Fruit fly (Drosophila melanogaster) whole organism, prepupa: Measurements from ENCODE around the gene CG15369.

Experiments used
- CG10669 ChIP-seq: fragments of 200-800 bp; sonication (Bioruptor generic); optimal IDR thresholded peaks from 3 replicates; lab custom pipeline; 2018; ENCODE audit warnings: missing biosample characterization, mild to moderate bottlenecking, missing genetic modification characterization, moderate library complexity
- cyc ChIP-seq: fragments of 200-800 bp; sonication (Bioruptor generic); optimal IDR thresholded peaks from 3 replicates; lab custom pipeline; 2016; ENCODE audit warnings: missing biosample characterization, missing genetic modification characterization

DNA sequence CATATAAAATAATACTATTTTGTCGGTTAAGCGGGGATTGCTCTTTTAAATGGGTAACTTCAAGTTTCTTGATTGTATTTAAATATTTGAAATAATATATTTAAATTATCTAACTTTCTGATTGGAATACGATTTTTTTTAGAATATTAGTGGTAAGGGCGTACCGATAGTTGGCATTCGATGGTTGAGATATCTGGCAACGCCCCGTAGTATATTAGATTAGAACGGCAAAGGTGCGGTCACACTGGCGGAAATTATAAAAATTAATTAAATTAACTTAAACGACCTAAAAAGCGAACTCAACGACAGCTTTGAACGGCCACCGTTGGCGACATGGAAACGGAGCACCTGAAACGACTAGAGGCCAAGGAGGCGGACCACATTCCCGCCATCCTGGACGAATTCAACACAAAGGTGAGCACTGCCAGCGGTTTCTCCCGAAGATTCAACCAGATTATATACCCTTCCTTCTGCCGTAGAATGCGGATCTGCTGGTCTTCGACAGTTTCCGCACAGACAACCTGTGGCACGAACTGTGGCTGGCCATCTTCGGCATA, 39.4 kb downstream of the CG15369 start, which contains the start of gene ric8a:
- no peak for TF ChIP-seq cyc (GFP tag; lab: Kevin White, UChicago)
- no peak for TF ChIP-seq CG10669
